Worm (Caenorhabditis elegans): ENCODE data around the gene T19H5.4.

T19H5.4 gene

DNA sequence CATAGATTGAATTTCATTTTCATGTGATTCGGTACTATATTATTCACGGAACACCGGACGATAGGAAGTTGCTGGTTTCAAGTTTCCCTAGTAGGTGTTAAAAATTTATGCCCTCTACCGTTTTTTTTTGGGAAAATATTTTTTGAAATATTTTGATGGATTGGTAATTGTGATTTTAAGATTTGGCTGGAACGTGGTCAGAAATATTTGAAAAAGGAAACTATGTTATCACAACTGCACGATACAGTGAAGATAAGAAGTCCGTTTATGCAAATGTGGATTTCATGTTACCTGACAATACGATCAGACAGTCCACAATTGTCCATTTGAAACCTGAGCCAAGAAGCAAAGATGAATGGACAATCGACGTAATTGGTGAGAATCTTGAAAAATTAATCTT is 35.8 kb upstream of the T19H5.4 start, which contains the start of gene AH6.17:
Gene AH6.17, plus strand, starts transcription at position 185 of the 400 bp plus-strand sequence.
- TF ChIP-seq Y95B8A.8 (GFP tag; IDR thresholded peaks at IDR 0.05) (no peak), rpc-1 (optimal IDR thresholded peaks at IDR 0.05) (no peak), rpc-1 (tag; optimal IDR thresholded peaks at IDR 0.05) (no peak), B0261.1 (tag; optimal IDR thresholded peaks at IDR 0.05) (no peak), die-1 (tag; optimal IDR thresholded peaks at IDR 0.05) (no peak), ama-1 (optimal IDR thresholded peaks at IDR 0.05) (no peak), ama-1 (GFP tag; optimal IDR thresholded peaks at IDR 0.05) (no peak), bed-1 (GFP tag; IDR thresholded peaks at IDR 0.05) (no peak), tbx-9 (tag; optimal IDR thresholded peaks at IDR 0.05; ENCODE audit: borderline replicate concordance) (no peak), zim-3 (tag; optimal IDR thresholded peaks at IDR 0.05) (no peak), nhr-120 (GFP tag; IDR thresholded peaks at IDR 0.05) (no peak), sea-2 (GFP tag; IDR thresholded peaks at IDR 0.05) (no peak), ztf-22 (GFP tag; optimal IDR thresholded peaks at IDR 0.05) (no peak), ccch-3 (GFP tag; optimal IDR thresholded peaks at IDR 0.05) (no peak), pbrm-1 (GFP tag; IDR thresholded peaks at IDR 0.05) (no peak), nhr-90 (tag; optimal IDR thresholded peaks at IDR 0.05) (no peak), snpc-3.4 (tag; optimal IDR thresholded peaks at IDR 0.05) (no peak), B0035.1 (tag; optimal IDR thresholded peaks at IDR 0.05) (no peak), efl-1 (GFP tag; optimal IDR thresholded peaks at IDR 0.05) (no peak), him-1 (tag; optimal IDR thresholded peaks at IDR 0.05) (no peak)

DNA sequence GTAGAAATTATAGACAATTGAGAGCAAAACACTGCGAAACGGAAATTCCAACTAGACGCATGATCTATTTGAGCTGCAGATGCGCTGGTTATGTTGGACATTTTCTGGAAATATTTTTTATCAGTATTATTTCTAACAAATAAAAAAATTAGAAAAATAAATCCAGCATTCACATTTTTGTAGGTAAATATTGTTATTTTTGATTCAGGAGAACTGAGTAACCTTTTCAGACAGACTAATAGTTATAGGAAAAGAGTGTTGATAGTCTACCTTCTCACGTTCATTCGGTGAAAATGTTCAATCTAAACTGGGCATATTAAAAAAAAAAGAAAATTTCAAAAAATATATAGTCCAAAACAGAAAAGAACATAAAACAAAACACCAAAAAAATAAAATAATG is 34.4 kb upstream of the T19H5.4 start, which contains the start of gene sra-1:
Gene sra-1, minus strand, starts transcription at position 101 of the 400 bp plus-strand sequence.
- TF ChIP-seq F52B5.7 (tag; optimal IDR thresholded peaks at IDR 0.05) (no peak), K12H6.12 (tag; optimal IDR thresholded peaks at IDR 0.05) (no peak), D2030.7 (GFP tag; IDR thresholded peaks at IDR 0.05) (no peak), Y67H2A.10 (GFP tag; conservative IDR thresholded peaks at IDR 0.05) (no peak), lin-35 (GFP tag; optimal IDR thresholded peaks at IDR 0.05) (no peak), C06A6.2 (GFP tag; conservative IDR thresholded peaks at IDR 0.05) (no peak), egrh-3 (GFP tag; IDR thresholded peaks at IDR 0.05) (no peak), pha-4 (tag; optimal IDR thresholded peaks at IDR 0.05) (no peak), hrde-1 (tag; optimal IDR thresholded peaks at IDR 0.05; ENCODE audit: borderline replicate concordance) (no peak), lir-1 (GFP tag; conservative IDR thresholded peaks at IDR 0.05) (no peak), lsy-27 (tag; optimal IDR thresholded peaks at IDR 0.05; ENCODE audit: borderline replicate concordance, insufficient read depth) (no peak), hmg-20 (GFP tag; IDR thresholded peaks at IDR 0.05) (no peak), rpc-1 (optimal IDR thresholded peaks at IDR 0.05) (no peak), rpc-1 (tag; optimal IDR thresholded peaks at IDR 0.05) (no peak), ceh-91 (GFP tag; IDR thresholded peaks at IDR 0.05) (no peak), ets-4 (GFP tag; optimal IDR thresholded peaks at IDR 0.05) (no peak), ama-1 (optimal IDR thresholded peaks at IDR 0.05) (no peak), ama-1 (GFP tag; optimal IDR thresholded peaks at IDR 0.05) (no peak), nhr-80 (tag; optimal IDR thresholded peaks at IDR 0.05) (no peak), gei-17 (GFP tag; optimal IDR thresholded peaks at IDR 0.05) (no peak), mes-4 (tag; optimal IDR thresholded peaks at IDR 0.05) (no peak)

DNA sequence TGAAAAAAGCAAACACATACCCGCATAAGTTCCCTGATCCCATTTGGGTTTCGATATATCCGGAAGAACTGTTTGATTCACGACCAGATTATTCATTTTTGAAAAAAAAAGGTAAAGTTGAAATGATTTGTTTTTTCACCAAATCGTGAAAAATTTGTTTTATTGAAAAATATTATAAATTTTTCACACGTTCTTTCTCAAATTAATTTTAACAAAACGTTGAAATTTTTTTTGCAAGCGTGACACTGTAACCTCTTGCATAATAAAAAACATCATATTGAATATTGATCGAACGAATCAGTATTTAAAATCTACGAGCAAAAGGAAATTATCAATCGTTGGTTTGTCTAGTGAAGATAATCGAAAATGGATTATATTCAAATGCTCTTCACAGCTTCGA is 31.6 kb upstream of the T19H5.4 start, which contains the start of the genes sfxn-1.1 and AH6.3:
Gene sfxn-1.1, minus strand, starts transcription at position 101 of the 400 bp plus-strand sequence.
Gene AH6.3, plus strand, starts transcription at position 275 of the 400 bp plus-strand sequence.
- TF ChIP-seq F57A8.1 (GFP tag; optimal IDR thresholded peaks at IDR 0.05) (no peak), B0019.2 (GFP tag; conservative IDR thresholded peaks at IDR 0.05) (no peak), dox-1 (GFP tag; IDR thresholded peaks at IDR 0.05) (no peak), lsy-27 (tag; optimal IDR thresholded peaks at IDR 0.05; ENCODE audit: borderline replicate concordance, insufficient read depth) (no peak), rec-8 (tag; optimal IDR thresholded peaks at IDR 0.05) (no peak), lin-54 (GFP tag; optimal IDR thresholded peaks at IDR 0.05) (no peak), repo-1 (tag; optimal IDR thresholded peaks at IDR 0.05) (no peak), hsf-1 (GFP tag; IDR thresholded peaks at IDR 0.05) (no peak), unc-130 (GFP tag; optimal IDR thresholded peaks at IDR 0.05) (no peak), aptf-2 (GFP tag; conservative IDR thresholded peaks at IDR 0.05) (no peak)

All from whole organism, young adult.